Fruit fly (Drosophila melanogaster): ENCODE measurements around the gene CG14708.

DNA sequence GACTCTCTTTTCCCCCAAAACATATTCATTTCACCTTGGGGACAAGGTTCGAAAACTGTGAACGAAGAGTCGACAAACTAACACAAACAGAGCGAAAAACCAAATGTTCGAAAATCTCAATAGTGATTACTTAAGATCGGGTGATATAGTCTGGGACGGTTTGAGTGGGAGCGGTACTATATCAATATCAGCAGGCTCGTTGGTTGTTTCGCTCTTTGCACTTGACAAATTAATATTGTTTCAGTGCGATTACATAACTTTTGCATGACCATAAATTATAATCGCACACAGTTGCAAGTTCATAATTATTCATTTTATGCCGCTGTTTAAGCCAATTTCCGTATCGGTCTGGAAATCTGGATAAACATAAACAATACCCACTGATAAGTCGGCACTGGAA is 7.7 kb downstream of the CG14708 start:
- TF ChIP-seq Ets98B (GFP tag; IDR thresholded peaks at IDR 0.05) (no peak), CG32121 (GFP tag; IDR thresholded peaks at IDR 0.05) (no peak), CG12605 (GFP tag; IDR thresholded peaks at IDR 0.05) (no peak), gl (tag; optimal IDR thresholded peaks at IDR 0.05) (no peak), CG8301 (tag; optimal IDR thresholded peaks at IDR 0.05) (no peak), CG34367 (tag; optimal IDR thresholded peaks at IDR 0.05) (no peak), EcR (GFP tag; optimal IDR thresholded peaks at IDR 0.05) (no peak), rn (GFP tag; IDR thresholded peaks at IDR 0.05) (no peak), D1 (tag; optimal IDR thresholded peaks at IDR 0.05) (no peak), Pif1A (GFP tag; optimal IDR thresholded peaks at IDR 0.05) (no peak), Pif1B (GFP tag; optimal IDR thresholded peaks at IDR 0.05) (no peak), CG4496 (GFP tag; IDR thresholded peaks at IDR 0.05) (no peak), CG15710 (tag; optimal IDR thresholded peaks at IDR 0.05) (no peak), fd96Ca (GFP tag; IDR thresholded peaks at IDR 0.05) (no peak)

All from whole organism, pupa.